Worm (Caenorhabditis elegans) whole organism, late embryonic: ENCODE data around the gene fipr-14.

Experiments used
- C38D4.7 ChIP-seq: fragments of 200-800 bp; sonication (Bioruptor generic); optimal IDR thresholded peaks from 2 replicates; lab custom pipeline; 2018; ENCODE audit warnings: mild to moderate bottlenecking, missing genetic modification characterization, moderate library complexity, missing compliant biosample characterization
- ahr-1 ChIP-seq: sonication (generic microtip); optimal IDR thresholded peaks from 2 replicates; lab custom pipeline; 2016; ENCODE audit warnings: missing genetic modification characterization, missing compliant biosample characterization
- tbx-2 ChIP-seq: sonication (generic microtip); optimal IDR thresholded peaks from 2 replicates; lab custom pipeline; 2016; ENCODE audit warnings: missing genetic modification characterization, missing compliant biosample characterization

DNA sequence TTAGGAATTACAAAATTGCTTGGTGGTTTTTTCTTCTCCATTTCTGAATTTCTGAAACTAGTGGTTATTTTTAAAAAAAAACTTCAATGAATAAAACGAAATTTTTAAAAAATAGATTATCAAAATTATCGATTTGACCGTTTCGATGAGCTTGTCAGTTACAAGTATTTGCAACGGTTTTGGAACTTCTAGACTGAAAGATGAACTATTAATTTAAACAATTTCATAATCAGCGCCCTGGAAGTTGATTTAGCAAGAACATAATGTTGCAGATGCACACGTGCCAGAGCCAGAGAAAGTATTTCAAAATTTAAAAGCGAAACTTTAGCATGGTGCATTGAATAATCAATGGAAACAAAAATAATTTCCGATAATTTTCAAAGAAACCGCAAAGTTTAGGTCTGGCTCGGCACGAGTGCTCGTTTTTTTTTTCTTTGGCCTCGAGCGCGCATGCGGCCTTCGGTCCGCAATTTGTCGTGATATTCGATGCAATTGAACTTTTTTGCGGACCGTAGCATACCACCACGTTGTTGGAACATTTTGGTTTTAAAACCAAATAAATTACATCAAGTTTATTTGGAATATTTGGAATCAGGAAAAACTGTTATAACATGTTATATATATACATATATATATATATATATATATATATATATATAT, 34.1 kb upstream of the fipr-14 start, which contains the start of gene T11G6.5:
- TF ChIP-seq C38D4.7 (GFP tag; lab: Kevin White, UChicago) (no peak), tbx-2 (tag; lab: Kevin White, UChicago) (no peak), ahr-1 (tag; lab: Kevin White, UChicago) (no peak)
